Worm (Caenorhabditis elegans): ENCODE results near the gene shl-1.

DNA sequence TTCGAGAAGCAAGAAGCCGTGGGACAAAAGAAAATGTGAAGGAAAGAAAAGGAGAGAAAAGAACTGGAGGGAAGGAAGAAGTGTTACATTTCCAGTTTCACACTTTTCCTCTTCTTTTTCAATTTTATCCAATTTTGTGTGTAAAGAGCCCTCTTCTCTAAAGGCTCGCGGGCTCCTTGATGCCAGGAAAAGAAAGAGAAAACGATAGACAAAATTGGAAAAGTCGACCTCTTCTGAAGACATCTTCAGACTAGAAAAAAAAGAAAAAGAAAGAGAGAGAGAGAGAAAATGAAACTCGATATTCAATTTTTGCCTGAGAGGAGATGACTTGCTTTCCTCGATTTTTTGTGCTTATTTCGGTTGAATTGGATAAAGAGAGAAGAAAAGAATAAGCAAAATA lies 1.1 kb upstream of the shl-1 start:
- TF ChIP-seq dox-1 (GFP tag; IDR thresholded peaks at IDR 0.05), result no peak
- TF ChIP-seq T07F8.4 (tag; optimal IDR thresholded peaks at IDR 0.05), result no peak
- no peak for TF ChIP-seq C06A6.2 (GFP tag; conservative IDR thresholded peaks at IDR 0.05)

Measured in whole organism, young adult.